Fruit fly (Drosophila melanogaster) whole organism, embryonic: ENCODE data around the gene CG33307.

ENCODE experiments used
- Adf1 ChIP-seq: fragments of 200-800 bp; sonication (Bioruptor generic); IDR thresholded peaks from 2 replicates; pipeline ENCODE4 v1.3.6; 2022; ENCODE audit warnings: missing biosample characterization, missing genetic modification characterization
- CG10147 ChIP-seq: fragments of 200-800 bp; sonication (Bioruptor generic); optimal IDR thresholded peaks from 2 replicates; lab custom pipeline; 2019; ENCODE audit warnings: missing biosample characterization, mild to moderate bottlenecking, missing genetic modification characterization, moderate library complexity
- CG1024 ChIP-seq: fragments of 200-800 bp; sonication (Bioruptor generic); IDR thresholded peaks from 2 replicates; pipeline ENCODE4 v1.3.6; 2022; ENCODE audit warnings: missing biosample characterization, missing genetic modification characterization
- CG11504 ChIP-seq: fragments of 200-800 bp; sonication (Bioruptor generic); optimal IDR thresholded peaks from 3 replicates; lab custom pipeline; 2019; ENCODE audit warnings: missing biosample characterization, mild to moderate bottlenecking, missing genetic modification characterization, moderate library complexity
- CG11696 ChIP-seq: fragments of 200-800 bp; sonication (Bioruptor generic); IDR thresholded peaks from 2 replicates; pipeline ENCODE4 v1.3.6; 2022; ENCODE audit warnings: missing biosample characterization, missing genetic modification characterization
- CG12071 ChIP-seq: fragments of 200-800 bp; sonication (Bioruptor generic); optimal IDR thresholded peaks from 3 replicates; lab custom pipeline; 2018; ENCODE audit warnings: missing biosample characterization, mild to moderate bottlenecking, missing genetic modification characterization
- CG13123 ChIP-seq: fragments of 200-800 bp; sonication (Bioruptor generic); optimal IDR thresholded peaks from 2 replicates; lab custom pipeline; 2016; ENCODE audit warnings: missing biosample characterization, missing genetic modification characterization
- CG14441 ChIP-seq: fragments of 200-800 bp; sonication (Bioruptor generic); IDR thresholded peaks from 2 replicates; pipeline ENCODE4 v1.3.6; 2022; ENCODE audit warnings: missing biosample characterization, missing genetic modification characterization
- CG15073 ChIP-seq: fragments of 200-800 bp; sonication (Bioruptor generic); optimal IDR thresholded peaks from 2 replicates; lab custom pipeline; 2016; ENCODE audit warnings: missing biosample characterization, missing genetic modification characterization
- CG16815 ChIP-seq: fragments of 200-800 bp; sonication (Bioruptor generic); optimal IDR thresholded peaks from 3 replicates; lab custom pipeline; 2017; ENCODE audit warnings: missing biosample characterization, mild to moderate bottlenecking, missing genetic modification characterization
- CG17829 ChIP-seq: fragments of 200-800 bp; optimal IDR thresholded peaks from 2 replicates; lab custom pipeline; 2019; ENCODE audit warnings: missing biosample characterization, mild to moderate bottlenecking, missing genetic modification characterization, moderate library complexity
- CG18011 ChIP-seq: fragments of 200-800 bp; sonication (Bioruptor generic); optimal IDR thresholded peaks from 2 replicates; lab custom pipeline; 2017; ENCODE audit warnings: missing biosample characterization, missing genetic modification characterization, mild to moderate bottlenecking, moderate library complexity, missing genotype
- CG34224 ChIP-seq: fragments of 200-800 bp; sonication (Bioruptor generic); IDR thresholded peaks from 3 replicates; pipeline ENCODE4 v1.3.6; 2022; ENCODE audit warnings: missing biosample characterization, missing genetic modification characterization; ENCODE audit not compliant: partially characterized antibody
- CG5180 ChIP-seq: fragments of 200-800 bp; sonication (Bioruptor generic); optimal IDR thresholded peaks from 3 replicates; lab custom pipeline; 2017; ENCODE audit warnings: missing biosample characterization, missing genetic modification characterization, mild to moderate bottlenecking, moderate library complexity, missing genetic modification reagents
- CG6689 ChIP-seq: fragments of 200-800 bp; sonication (Bioruptor generic); IDR thresholded peaks from 2 replicates; pipeline ENCODE4 v1.3.6; 2022; ENCODE audit warnings: missing biosample characterization, missing genetic modification characterization
- CG6791 ChIP-seq: fragments of 200-800 bp; sonication (Bioruptor generic); IDR thresholded peaks from 3 replicates; pipeline ENCODE4 v1.3.6; 2022; ENCODE audit warnings: missing biosample characterization, missing genetic modification characterization; ENCODE audit not compliant: partially characterized antibody
- D19A ChIP-seq: fragments of 200-800 bp; optimal IDR thresholded peaks from 3 replicates; lab custom pipeline; 2019; ENCODE audit warnings: missing biosample characterization, mild to moderate bottlenecking, missing genetic modification characterization, moderate library complexity
- Dip3 ChIP-seq: fragments of 200-800 bp; sonication (Bioruptor generic); optimal IDR thresholded peaks from 3 replicates; lab custom pipeline; 2016; ENCODE audit warnings: missing biosample characterization, missing genetic modification characterization
- E2f2 ChIP-seq: fragments of 200-800 bp; sonication (Bioruptor generic); IDR thresholded peaks from 2 replicates; pipeline ENCODE4 v1.3.6; 2022; ENCODE audit warnings: missing biosample characterization, missing genetic modification characterization
- Ets97D ChIP-seq: fragments of 200-800 bp; sonication (Bioruptor generic); optimal IDR thresholded peaks from 3 replicates; lab custom pipeline; 2016; ENCODE audit warnings: missing biosample characterization, missing genetic modification characterization
- Fer1 ChIP-seq: fragments of 200-800 bp; sonication (Bioruptor generic); optimal IDR thresholded peaks from 2 replicates; lab custom pipeline; 2017; ENCODE audit warnings: missing biosample characterization, mild to moderate bottlenecking, missing genetic modification characterization
- Fer3 ChIP-seq: fragments of 200-800 bp; sonication (Bioruptor generic); optimal IDR thresholded peaks from 2 replicates; lab custom pipeline; 2018; ENCODE audit warnings: missing biosample characterization, mild to moderate bottlenecking, missing genetic modification characterization, moderate library complexity
- HHEX ChIP-seq: fragments of 200-800 bp; sonication (Bioruptor generic); optimal IDR thresholded peaks from 3 replicates; lab custom pipeline; 2017; ENCODE audit warnings: missing biosample characterization, mild to moderate bottlenecking, missing genetic modification characterization, missing genetic modification reagents
- HLH3B ChIP-seq: fragments of 200-800 bp; sonication (Bioruptor generic); IDR thresholded peaks from 2 replicates; pipeline ENCODE4 v1.3.6; 2022; ENCODE audit warnings: missing biosample characterization, missing genetic modification characterization
- HmgZ ChIP-seq: fragments of 200-800 bp; sonication (Bioruptor generic); optimal IDR thresholded peaks from 2 replicates; lab custom pipeline; 2018; ENCODE audit warnings: missing biosample characterization, mild to moderate bottlenecking, missing genetic modification characterization
- Hsf ChIP-seq: fragments of 200-800 bp; sonication (Bioruptor generic); optimal IDR thresholded peaks from 3 replicates; lab custom pipeline; 2016; ENCODE audit warnings: missing biosample characterization, missing genetic modification characterization
- MTF-1 ChIP-seq: fragments of 200-800 bp; sonication (Bioruptor generic); optimal IDR thresholded peaks from 2 replicates; lab custom pipeline; 2018; ENCODE audit warnings: missing biosample characterization, mild to moderate bottlenecking, missing genetic modification characterization, borderline replicate concordance
- Meics ChIP-seq: fragments of 200-800 bp; sonication (Bioruptor generic); optimal IDR thresholded peaks from 2 replicates; lab custom pipeline; 2017; ENCODE audit warnings: missing biosample characterization, mild to moderate bottlenecking, missing genetic modification characterization
- Mrtf ChIP-seq: fragments of 200-800 bp; sonication (Bioruptor generic); IDR thresholded peaks from 3 replicates; pipeline ENCODE4 v1.3.6; 2022; ENCODE audit warnings: missing biosample characterization, missing genetic modification characterization
- Nf-YA ChIP-seq: fragments of 200-800 bp; sonication (Bioruptor generic); IDR thresholded peaks from 2 replicates; pipeline ENCODE4 v1.3.6; 2022; ENCODE audit warnings: missing biosample characterization, missing genetic modification characterization
- NfI ChIP-seq: fragments of 200-800 bp; sonication (Bioruptor generic); optimal IDR thresholded peaks from 3 replicates; lab custom pipeline; 2018; ENCODE audit warnings: missing biosample characterization, mild to moderate bottlenecking, missing genetic modification characterization, moderate library complexity
- Oaz ChIP-seq: fragments of 200-800 bp; sonication (Bioruptor generic); IDR thresholded peaks from 2 replicates; pipeline ENCODE4 v1.3.6; 2022; ENCODE audit warnings: missing biosample characterization, missing genetic modification characterization
- Oli ChIP-seq: fragments of 200-800 bp; sonication (Bioruptor generic); optimal IDR thresholded peaks from 2 replicates; lab custom pipeline; 2018; ENCODE audit warnings: missing biosample characterization, mild to moderate bottlenecking, missing genetic modification characterization, moderate library complexity
- Sry-δ ChIP-seq: fragments of 200-800 bp; sonication (Bioruptor generic); optimal IDR thresholded peaks from 2 replicates; lab custom pipeline; 2016; ENCODE audit warnings: missing biosample characterization, missing genetic modification characterization
- Taf1 ChIP-seq: fragments of 200-800 bp; sonication (Bioruptor generic); IDR thresholded peaks from 2 replicates; pipeline ENCODE4 v1.3.6; 2022; ENCODE audit warnings: missing biosample characterization, missing genetic modification characterization
- bab2 ChIP-seq: fragments of 200-800 bp; sonication (Bioruptor generic); optimal IDR thresholded peaks from 2 replicates; lab custom pipeline; 2016; ENCODE audit warnings: missing biosample characterization, missing genetic modification characterization
- br ChIP-seq: fragments of >200 bp; optimal IDR thresholded peaks from 2 replicates; lab custom pipeline; 2017
- cad ChIP-seq: fragments of >200 bp; optimal IDR thresholded peaks from 2 replicates; lab custom pipeline; 2017; ENCODE audit warnings: missing biosample characterization, missing genetic modification characterization
- disco-r ChIP-seq: fragments of 200-800 bp; sonication (Bioruptor generic); optimal IDR thresholded peaks from 2 replicates; lab custom pipeline; 2016; ENCODE audit warnings: missing biosample characterization, missing genetic modification characterization
- dmrt11E ChIP-seq: fragments of 200-800 bp; sonication (Bioruptor generic); optimal IDR thresholded peaks from 3 replicates; lab custom pipeline; 2018; ENCODE audit warnings: missing biosample characterization, mild to moderate bottlenecking, missing genetic modification characterization, moderate library complexity
- dysf ChIP-seq: fragments of 200-800 bp; sonication (Bioruptor generic); IDR thresholded peaks from 3 replicates; pipeline ENCODE4 v1.3.6; 2022; ENCODE audit warnings: missing biosample characterization, missing genetic modification characterization
- eyg ChIP-seq: fragments of 200-800 bp; sonication (Bioruptor generic); optimal IDR thresholded peaks from 3 replicates; lab custom pipeline; 2016; ENCODE audit warnings: missing biosample characterization, missing genetic modification characterization
- gro ChIP-seq: fragments of 200-800 bp; sonication (Bioruptor generic); optimal IDR thresholded peaks from 2 replicates; lab custom pipeline; 2016; ENCODE audit warnings: missing biosample characterization, missing genetic modification characterization
- gsb-n ChIP-seq: fragments of 200-800 bp; sonication (Bioruptor generic); optimal IDR thresholded peaks from 3 replicates; lab custom pipeline; 2018; ENCODE audit warnings: missing biosample characterization, mild to moderate bottlenecking, missing genetic modification characterization
- jumu ChIP-seq: fragments of 200-800 bp; sonication (Bioruptor generic); optimal IDR thresholded peaks from 3 replicates; lab custom pipeline; 2016; ENCODE audit warnings: missing biosample characterization, missing genetic modification characterization
- knrl ChIP-seq: fragments of 200-800 bp; sonication (Bioruptor generic); IDR thresholded peaks from 3 replicates; pipeline ENCODE4 v1.3.6; 2022; ENCODE audit warnings: missing biosample characterization, missing genetic modification characterization; ENCODE audit not compliant: partially characterized antibody
- pho ChIP-seq: fragments of 200-800 bp; sonication (Bioruptor generic); optimal IDR thresholded peaks from 2 replicates; lab custom pipeline; 2016; ENCODE audit warnings: missing biosample characterization, missing genetic modification characterization
- phol ChIP-seq: fragments of 200-800 bp; sonication (Bioruptor generic); optimal IDR thresholded peaks from 3 replicates; lab custom pipeline; 2018; ENCODE audit warnings: missing biosample characterization, mild to moderate bottlenecking, missing genetic modification characterization, moderate library complexity
- ro ChIP-seq: fragments of 200-800 bp; sonication (Bioruptor generic); IDR thresholded peaks from 2 replicates; pipeline ENCODE4 v1.3.6; 2022; ENCODE audit warnings: missing biosample characterization, missing genetic modification characterization
- shn ChIP-seq: fragments of 200-800 bp; sonication (Bioruptor generic); optimal IDR thresholded peaks from 3 replicates; lab custom pipeline; 2016; ENCODE audit warnings: missing biosample characterization, missing genetic modification characterization
- slp2 ChIP-seq: fragments of 200-800 bp; sonication (Bioruptor generic); optimal IDR thresholded peaks from 2 replicates; lab custom pipeline; 2016; ENCODE audit warnings: missing biosample characterization, missing genetic modification characterization
- ttk ChIP-seq: fragments of 200-800 bp; sonication (Bioruptor generic); IDR thresholded peaks from 2 replicates; pipeline ENCODE4 v2.1.2; 2022; ENCODE audit warnings: missing biosample characterization, missing genetic modification characterization

CG33307 gene

DNA sequence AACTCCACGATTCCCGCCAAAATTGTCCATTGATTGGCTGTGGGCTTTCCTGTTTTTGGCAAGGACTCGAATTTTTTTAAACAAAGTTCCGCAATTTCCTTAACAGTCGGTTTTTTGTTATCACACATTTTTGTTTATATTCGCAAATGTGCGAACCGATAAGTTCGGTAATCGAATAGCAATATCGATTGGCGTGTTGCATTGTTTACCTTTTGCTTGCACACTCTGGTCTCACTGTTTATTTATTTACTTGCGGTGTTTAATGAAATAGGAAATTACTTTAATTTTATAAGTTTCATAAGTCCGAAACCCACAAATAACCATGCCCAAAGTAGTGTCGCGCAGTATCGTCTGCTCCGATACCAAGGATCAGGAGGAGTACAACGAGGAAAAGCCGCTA lies 30.0 kb downstream of the CG33307 start, which contains the start of the genes Adat1 and CG16865 (continued):
- TF ChIP-seq ro (GFP tag; lab: Robert Waterston, UW) = no peak
- no peak for TF ChIP-seq Nf-YA
- TF ChIP-seq disco-r (GFP tag; lab: Kevin White, UChicago) = no peak
- no peak for TF ChIP-seq Fer3 (tag; lab: Kevin White, UChicago)
- no peak for TF ChIP-seq Oaz (GFP tag; lab: Robert Waterston, UW)
- TF ChIP-seq Mrtf (GFP tag; lab: Robert Waterston, UW) = no peak
- TF ChIP-seq bab2 (GFP tag; lab: Kevin White, UChicago) = no peak
- TF ChIP-seq gro = peak; percentile 15
- no peak for TF ChIP-seq HmgZ (tag; lab: Kevin White, UChicago)
- TF ChIP-seq CG6689 (GFP tag; lab: Robert Waterston, UW) = no peak
- TF ChIP-seq CG6791 = peak; percentile 48; the same call in 2 of the 3 replicates
- no peak for TF ChIP-seq CG14441 (GFP tag; lab: Robert Waterston, UW)
- no peak for TF ChIP-seq shn
- no peak for TF ChIP-seq HHEX (GFP tag; lab: Kevin White, UChicago)
- TF ChIP-seq Sry-δ (GFP tag; lab: Kevin White, UChicago) = peak; percentile 43
- TF ChIP-seq CG1024 (GFP tag; lab: Robert Waterston, UW) = no peak
- peak; percentile 21 for TF ChIP-seq Fer1 (GFP tag; lab: Kevin White, UChicago)
- TF ChIP-seq Dip3 (GFP tag; lab: Kevin White, UChicago) = no peak
- peak; percentile 34 for TF ChIP-seq phol (tag; lab: Kevin White, UChicago)
- TF ChIP-seq ttk (GFP tag; lab: Robert Waterston, UW) = no peak
- no peak for TF ChIP-seq CG13123 (GFP tag; lab: Kevin White, UChicago)
- TF ChIP-seq Meics (GFP tag; lab: Kevin White, UChicago) = no peak
- TF ChIP-seq cad (GFP tag; lab: Kevin White, UChicago) = no peak
- no peak for TF ChIP-seq Oli (tag; lab: Kevin White, UChicago)
- TF ChIP-seq CG34224 = peak; percentile 57
- peak; percentile 41 for TF ChIP-seq E2f2 (GFP tag; lab: Robert Waterston, UW)
- no peak for TF ChIP-seq dysf (GFP tag; lab: Robert Waterston, UW)
- TF ChIP-seq br = no peak
- no peak for TF ChIP-seq Hsf (GFP tag; lab: Kevin White, UChicago)
- no peak for TF ChIP-seq pho
- TF ChIP-seq CG15073 (GFP tag; lab: Kevin White, UChicago) = no peak
- TF ChIP-seq CG16815 (GFP tag; lab: Kevin White, UChicago) = no peak
- no peak for TF ChIP-seq dmrt11E (tag; lab: Kevin White, UChicago)
- no peak for TF ChIP-seq MTF-1 (GFP tag; lab: Kevin White, UChicago)
- no peak for TF ChIP-seq CG11504
- TF ChIP-seq eyg (GFP tag; lab: Kevin White, UChicago) = no peak
- TF ChIP-seq D19A (tag; lab: Kevin White, UChicago) = no peak
- peak; percentile 5 for TF ChIP-seq CG17829 (tag; lab: Kevin White, UChicago)
- TF ChIP-seq slp2 (GFP tag; lab: Kevin White, UChicago) = no peak
- TF ChIP-seq Adf1 (GFP tag; lab: Robert Waterston, UW) = no peak
- TF ChIP-seq jumu = no peak
- no peak for TF ChIP-seq CG5180
- TF ChIP-seq knrl (GFP tag; lab: Robert Waterston, UW) = 0 out of 3 replicates have a peak, but pooled peaks have one; percentile 15
- no peak for TF ChIP-seq gsb-n
- no peak for TF ChIP-seq HLH3B
- TF ChIP-seq Ets97D (GFP tag; lab: Kevin White, UChicago) = no peak
- TF ChIP-seq CG12071 (GFP tag; lab: Kevin White, UChicago) = no peak
- TF ChIP-seq Taf1 = no peak
- no peak for TF ChIP-seq CG10147 (GFP tag; lab: Kevin White, UChicago)
- TF ChIP-seq NfI = no peak
- TF ChIP-seq CG11696 (GFP tag; lab: Robert Waterston, UW) = no peak
- TF ChIP-seq CG18011 (GFP tag; lab: Kevin White, UChicago) = no peak
